Worm (Caenorhabditis elegans): ENCODE data around the gene mog-1.

Gene mog-1

DNA sequence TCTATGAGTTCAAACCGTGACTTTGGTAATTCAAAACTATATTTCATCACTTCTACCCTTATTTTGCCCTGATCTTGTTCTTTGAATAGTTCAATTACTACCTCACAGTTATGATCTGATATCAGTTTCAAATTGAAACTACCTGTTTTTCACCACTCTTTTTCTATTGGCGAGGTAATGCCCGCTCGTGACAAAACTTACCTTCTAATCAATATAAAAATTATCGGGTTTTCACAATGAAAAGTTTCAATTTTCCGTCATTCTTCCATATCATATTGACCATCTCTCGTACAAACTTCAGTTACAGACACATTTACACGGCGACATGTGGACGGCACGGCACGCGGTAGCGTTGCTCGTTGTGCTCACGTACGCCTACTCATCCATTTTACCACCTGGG, 23.9 kb downstream of the mog-1 start, which contains the start of gene dec-7:
dec-7 (plus strand) TSS at position 308 of the 400 bp plus-strand sequence.
- TF ChIP-seq ceh-19 (GFP tag; optimal IDR thresholded peaks at IDR 0.05): no peak

DNA sequence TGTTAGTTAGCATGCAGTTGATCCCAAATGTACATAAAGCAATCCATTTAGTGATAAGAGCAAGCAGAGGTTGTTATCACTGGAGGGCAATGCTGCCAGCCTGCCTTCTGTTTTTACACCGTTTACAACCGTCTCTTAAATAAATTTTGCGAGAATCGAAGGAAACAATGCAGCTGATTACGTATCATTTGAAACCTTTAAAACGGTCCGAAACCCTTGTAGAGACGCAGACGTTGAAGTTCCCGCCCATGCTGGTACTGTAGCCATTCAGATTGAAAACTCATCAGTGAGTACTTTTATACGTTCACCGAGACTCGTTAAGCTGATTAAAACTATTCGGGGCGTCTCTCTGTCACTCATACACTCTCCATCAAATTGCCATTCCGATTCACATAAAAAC, 25.6 kb downstream of the mog-1 start:
- TF ChIP-seq ref-2 (tag; optimal IDR thresholded peaks at IDR 0.05): no peak
- TF ChIP-seq pqm-1 (tag; optimal IDR thresholded peaks at IDR 0.05): peak; percentile 65
- TF ChIP-seq unc-55 (GFP tag; optimal IDR thresholded peaks at IDR 0.05): no peak
- peak; percentile 86 for TF ChIP-seq elt-2 (tag; optimal IDR thresholded peaks at IDR 0.05)

DNA sequence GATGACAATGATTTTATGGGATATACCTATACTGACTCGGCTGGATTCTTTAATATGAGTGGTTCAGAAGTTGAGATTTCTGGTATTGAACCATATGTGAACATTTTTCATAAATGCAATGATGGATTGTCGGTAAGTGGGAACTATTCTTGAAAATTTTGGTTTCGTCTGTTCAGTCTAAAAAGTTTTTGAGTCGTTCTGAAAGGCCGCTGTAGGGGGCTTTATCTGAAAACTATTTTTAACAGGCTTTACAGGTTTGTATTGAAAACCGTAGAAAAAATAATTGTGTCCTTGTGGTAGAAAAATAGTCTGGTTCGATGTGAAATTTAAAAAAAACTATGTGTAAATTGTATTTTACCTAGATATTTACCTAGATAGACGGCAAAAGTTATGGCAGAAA, 26.5 kb downstream of the mog-1 start:
- TF ChIP-seq fkh-6 (tag; optimal IDR thresholded peaks at IDR 0.05): no peak
- TF ChIP-seq elt-2 (tag; optimal IDR thresholded peaks at IDR 0.05): no peak
- no peak for TF ChIP-seq tbx-2 (tag; optimal IDR thresholded peaks at IDR 0.05)
- TF ChIP-seq nfya-1 (tag; optimal IDR thresholded peaks at IDR 0.05): no peak
- TF ChIP-seq ceh-34 (tag; optimal IDR thresholded peaks at IDR 0.05): no peak
- no peak for TF ChIP-seq C38D4.7 (GFP tag; optimal IDR thresholded peaks at IDR 0.05)
- no peak for TF ChIP-seq ceh-30 (tag; optimal IDR thresholded peaks at IDR 0.05)
- no peak for TF ChIP-seq eyg-1 (tag; optimal IDR thresholded peaks at IDR 0.05)
- no peak for TF ChIP-seq fkh-10 (GFP tag; optimal IDR thresholded peaks at IDR 0.05)
- no peak for TF ChIP-seq che-1 (tag; optimal IDR thresholded peaks at IDR 0.05)
- TF ChIP-seq hlh-30 (tag; optimal IDR thresholded peaks at IDR 0.05; ENCODE audit: insufficient read depth): no peak

DNA sequence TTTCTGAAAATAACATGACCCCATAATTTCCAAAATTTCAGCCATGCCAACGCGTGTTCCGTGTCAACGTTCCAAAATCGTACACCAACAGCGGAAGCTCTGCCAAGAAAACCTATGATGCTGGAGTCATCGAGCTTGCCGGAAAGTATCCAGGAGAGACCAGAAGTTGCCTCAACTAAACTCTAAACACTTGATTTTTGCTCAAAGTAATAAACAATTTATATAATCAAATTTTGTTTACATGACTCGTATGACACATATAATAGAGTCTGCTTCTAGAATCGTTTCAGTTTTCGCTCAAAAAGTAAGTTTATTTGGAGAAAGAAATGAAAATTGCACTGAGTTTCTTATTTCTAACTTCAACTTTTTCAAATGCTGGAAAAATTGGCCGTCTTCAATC, 27.2 kb downstream of the mog-1 start, which contains the start of gene ttr-1:
ttr-1 (plus strand) TSS at position 301 of the 400 bp plus-strand sequence.
- no peak for TF ChIP-seq C38D4.7 (GFP tag; optimal IDR thresholded peaks at IDR 0.05)
- TF ChIP-seq ceh-6 (GFP tag; optimal IDR thresholded peaks at IDR 0.05): no peak
- no peak for TF ChIP-seq mec-3 (tag; optimal IDR thresholded peaks at IDR 0.05; ENCODE audit: borderline replicate concordance)
- TF ChIP-seq odd-2 (tag; optimal IDR thresholded peaks at IDR 0.05): no peak
- TF ChIP-seq dve-1 (tag; optimal IDR thresholded peaks at IDR 0.05): no peak
- TF ChIP-seq zip-5 (tag; optimal IDR thresholded peaks at IDR 0.05): no peak

DNA sequence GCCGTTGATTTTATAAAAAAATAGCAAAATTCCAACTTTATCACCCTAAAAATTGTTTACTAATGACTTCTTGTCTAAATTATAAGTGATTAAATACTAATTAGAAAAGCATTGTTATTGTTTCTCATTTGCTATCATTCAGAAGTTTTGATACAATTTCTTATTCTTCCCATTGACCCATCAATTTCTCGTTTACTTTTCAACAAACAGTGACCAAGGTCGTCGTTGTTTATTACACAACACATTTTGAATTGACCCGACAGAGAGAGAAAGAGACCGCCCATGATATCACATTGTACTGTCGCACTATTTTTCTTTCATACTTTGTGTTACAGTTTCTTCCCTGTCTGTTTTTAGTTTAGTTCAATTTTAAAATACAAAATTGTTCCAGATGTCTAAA, 28.6 kb downstream of the mog-1 start, which contains the start of gene ttr-2:
ttr-2 (plus strand) TSS at position 392 of the 400 bp plus-strand sequence.
- TF ChIP-seq lim-6 (tag; optimal IDR thresholded peaks at IDR 0.05) (no peak), ztf-16 (tag; optimal IDR thresholded peaks at IDR 0.05) (no peak), C08G9.2 (tag; optimal IDR thresholded peaks at IDR 0.05) (no peak), ttx-3 (tag; optimal IDR thresholded peaks at IDR 0.05) (no peak), hlh-8 (tag; optimal IDR thresholded peaks at IDR 0.05) (no peak), ceh-18 (tag; optimal IDR thresholded peaks at IDR 0.05) (no peak), fax-1 (tag; optimal IDR thresholded peaks at IDR 0.05) (no peak), gmeb-2 (tag; optimal IDR thresholded peaks at IDR 0.05) (no peak), ceh-19 (GFP tag; optimal IDR thresholded peaks at IDR 0.05) (no peak), hlh-15 (tag; optimal IDR thresholded peaks at IDR 0.05) (no peak), K09A11.1 (tag; optimal IDR thresholded peaks at IDR 0.05; ENCODE audit: insufficient read depth) (no peak), sox-2 (GFP tag; IDR thresholded peaks at IDR 0.05) (no peak), pha-4 (tag; optimal IDR thresholded peaks at IDR 0.05) (no peak), npax-4 (tag; optimal IDR thresholded peaks at IDR 0.05) (no peak), nhr-232 (tag; optimal IDR thresholded peaks at IDR 0.05) (no peak), ceh-6 (GFP tag; optimal IDR thresholded peaks at IDR 0.05) (no peak)

DNA sequence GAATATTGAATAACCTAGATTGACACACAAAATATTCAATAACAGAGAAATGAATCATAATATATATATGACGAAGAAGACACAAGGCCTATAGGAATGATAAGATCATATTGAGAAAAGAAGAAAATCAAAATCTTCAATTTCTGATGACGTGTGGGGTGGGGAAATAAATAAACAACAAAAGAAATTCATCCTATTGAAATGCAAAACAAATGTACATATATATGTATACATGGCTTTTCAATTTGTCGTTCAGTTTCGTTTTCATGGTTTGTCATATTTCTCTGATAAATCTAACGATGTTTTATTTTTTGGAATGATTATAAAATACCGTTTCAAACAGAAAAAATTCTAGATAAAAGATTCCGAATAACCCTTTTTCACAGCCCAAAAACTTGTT, 29.4 kb downstream of the mog-1 start, which contains the start of gene ttr-3:
ttr-3 (minus strand) TSS at position 101 of the 400 bp plus-strand sequence.
- TF ChIP-seq nhr-11 (tag; optimal IDR thresholded peaks at IDR 0.05) (no peak), pha-4 (tag; optimal IDR thresholded peaks at IDR 0.05) (no peak), syd-9 (tag; optimal IDR thresholded peaks at IDR 0.05) (no peak), rnt-1 (tag; optimal IDR thresholded peaks at IDR 0.05) (no peak), unc-3 (GFP tag; conservative IDR thresholded peaks at IDR 0.05) (no peak), unc-3 (tag; optimal IDR thresholded peaks at IDR 0.05) (no peak), unc-86 (tag; optimal IDR thresholded peaks at IDR 0.05) (no peak), ceh-30 (tag; optimal IDR thresholded peaks at IDR 0.05) (no peak), ceh-31 (tag; optimal IDR thresholded peaks at IDR 0.05) (no peak), ceh-2 (tag; optimal IDR thresholded peaks at IDR 0.05) (no peak), nhr-232 (tag; optimal IDR thresholded peaks at IDR 0.05) (no peak), pag-3 (tag; optimal IDR thresholded peaks at IDR 0.05; ENCODE audit: borderline replicate concordance) (no peak), F13H6.1 (tag; optimal IDR thresholded peaks at IDR 0.05) (no peak), dve-1 (tag; optimal IDR thresholded peaks at IDR 0.05) (no peak)

Measured in whole organism, late embryonic.